Fruit fly (Drosophila melanogaster) whole organism, prepupa: ENCODE results near the gene Bub3.

Experiments used
- Blimp-1 ChIP-seq: fragments of 200-800 bp; sonication (Bioruptor generic); optimal IDR thresholded peaks from 3 replicates; lab custom pipeline; 2017; ENCODE audit warnings: missing biosample characterization, missing genetic modification characterization, mild to moderate bottlenecking, moderate library complexity, missing genetic modification reagents
- CG10631 ChIP-seq: fragments of 200-800 bp; sonication (Bioruptor generic); optimal IDR thresholded peaks from 2 replicates; lab custom pipeline; 2016; ENCODE audit warnings: missing biosample characterization, missing genetic modification characterization
- CG11902 ChIP-seq: fragments of 200-800 bp; sonication (Bioruptor generic); optimal IDR thresholded peaks from 3 replicates; lab custom pipeline; 2016; ENCODE audit warnings: missing biosample characterization, missing genetic modification characterization
- CG15336 ChIP-seq: fragments of 200-800 bp; sonication (Bioruptor generic); IDR thresholded peaks from 2 replicates; pipeline ENCODE4 v1.3.6; 2022; ENCODE audit warnings: missing biosample characterization, missing genetic modification characterization
- CG1621 ChIP-seq: fragments of 200-800 bp; sonication (Bioruptor generic); optimal IDR thresholded peaks from 3 replicates; lab custom pipeline; 2018; ENCODE audit warnings: missing biosample characterization, mild to moderate bottlenecking, missing genetic modification characterization
- CG16779 ChIP-seq: fragments of 200-800 bp; sonication (Bioruptor generic); optimal IDR thresholded peaks from 3 replicates; lab custom pipeline; 2017; ENCODE audit warnings: missing biosample characterization, mild to moderate bottlenecking, missing genetic modification characterization
- CG3032 ChIP-seq: fragments of 200-800 bp; optimal IDR thresholded peaks from 2 replicates; lab custom pipeline; 2019; ENCODE audit warnings: missing biosample characterization, mild to moderate bottlenecking, missing genetic modification characterization, moderate library complexity
- CG31627 ChIP-seq: fragments of 200-800 bp; sonication (Bioruptor generic); optimal IDR thresholded peaks from 3 replicates; lab custom pipeline; 2016; ENCODE audit warnings: missing biosample characterization, missing genetic modification characterization
- CG32006 ChIP-seq: fragments of 200-800 bp; sonication (Bioruptor generic); optimal IDR thresholded peaks from 3 replicates; lab custom pipeline; 2017; ENCODE audit warnings: missing biosample characterization, mild to moderate bottlenecking, missing genetic modification characterization
- CG4318 ChIP-seq: fragments of 200-800 bp; sonication (Bioruptor generic); optimal IDR thresholded peaks from 3 replicates; lab custom pipeline; 2017; ENCODE audit warnings: missing biosample characterization, mild to moderate bottlenecking, missing genetic modification characterization
- CG6163 ChIP-seq: fragments of 200-800 bp; sonication (Bioruptor generic); IDR thresholded peaks from 3 replicates; pipeline ENCODE4 v1.3.6; 2022; ENCODE audit warnings: missing biosample characterization, missing genetic modification characterization
- CG6792 ChIP-seq: fragments of 200-800 bp; sonication (Bioruptor generic); optimal IDR thresholded peaks from 3 replicates; lab custom pipeline; 2016; ENCODE audit warnings: missing biosample characterization, missing genetic modification characterization
- CG6808 ChIP-seq: fragments of 200-800 bp; sonication (Bioruptor generic); optimal IDR thresholded peaks from 3 replicates; lab custom pipeline; 2017; ENCODE audit warnings: missing biosample characterization, missing genetic modification characterization, mild to moderate bottlenecking, moderate library complexity, missing genetic modification reagents
- CG7368 ChIP-seq: fragments of 200-800 bp; sonication (Bioruptor generic); optimal IDR thresholded peaks from 3 replicates; lab custom pipeline; 2016; ENCODE audit warnings: missing biosample characterization, missing genetic modification characterization
- CG8119 ChIP-seq: fragments of 200-800 bp; sonication (Bioruptor generic); IDR thresholded peaks from 3 replicates; pipeline ENCODE4 v1.3.6; 2022; ENCODE audit warnings: missing biosample characterization, missing genetic modification characterization
- CG8632 ChIP-seq: fragments of 200-800 bp; sonication (Bioruptor generic); optimal IDR thresholded peaks from 3 replicates; lab custom pipeline; 2016; ENCODE audit warnings: missing biosample characterization, missing genetic modification characterization
- CG9139 ChIP-seq: fragments of 200-800 bp; sonication (Bioruptor generic); optimal IDR thresholded peaks from 3 replicates; lab custom pipeline; 2017; ENCODE audit warnings: missing biosample characterization, mild to moderate bottlenecking, missing genetic modification characterization
- Eip75B ChIP-seq: fragments of 200-800 bp; sonication (Bioruptor generic); optimal IDR thresholded peaks from 3 replicates; lab custom pipeline; 2016; ENCODE audit warnings: missing biosample characterization, missing genetic modification characterization
- Eip78C ChIP-seq: fragments of 200-800 bp; sonication (Bioruptor generic); peaks from one replicate; lab custom pipeline; 2016; ENCODE audit warnings: missing biosample characterization, missing genetic modification characterization
- Hr38 ChIP-seq: sonication (Bioruptor generic); optimal IDR thresholded peaks from 2 replicates; lab custom pipeline; 2016; ENCODE audit warnings: missing biosample characterization, missing genetic modification characterization
- Hr39 ChIP-seq: fragments of 200-800 bp; sonication (Bioruptor generic); optimal IDR thresholded peaks from 2 replicates; lab custom pipeline; 2016; ENCODE audit warnings: missing biosample characterization, missing genetic modification characterization
- Hr4 ChIP-seq: fragments of 200-800 bp; sonication (Bioruptor generic); optimal IDR thresholded peaks from 3 replicates; lab custom pipeline; 2016; ENCODE audit warnings: missing biosample characterization, missing genetic modification characterization
- OdsH ChIP-seq: fragments of 200-800 bp; sonication (Bioruptor generic); optimal IDR thresholded peaks from 3 replicates; lab custom pipeline; 2016; ENCODE audit warnings: missing biosample characterization, missing genetic modification characterization
- Smox ChIP-seq: fragments of 200-800 bp; sonication (Bioruptor generic); optimal IDR thresholded peaks from 3 replicates; lab custom pipeline; 2016; ENCODE audit warnings: missing biosample characterization, missing genetic modification characterization
- Sox102F ChIP-seq: fragments of 200-800 bp; sonication (Bioruptor generic); optimal IDR thresholded peaks from 2 replicates; lab custom pipeline; 2016; ENCODE audit warnings: missing biosample characterization, mild to moderate bottlenecking, missing genetic modification characterization
- Sox14 ChIP-seq: fragments of 200-800 bp; sonication (Bioruptor generic); optimal IDR thresholded peaks from 3 replicates; lab custom pipeline; 2016; ENCODE audit warnings: missing biosample characterization, missing genetic modification characterization
- Sox15 ChIP-seq: fragments of 200-800 bp; sonication (Bioruptor generic); optimal IDR thresholded peaks from 3 replicates; lab custom pipeline; 2016; ENCODE audit warnings: missing biosample characterization, missing genetic modification characterization
- acj6 ChIP-seq: fragments of 200-800 bp; sonication (Bioruptor generic); optimal IDR thresholded peaks from 3 replicates; lab custom pipeline; 2016; ENCODE audit warnings: missing biosample characterization, missing genetic modification characterization
- dsx ChIP-seq: fragments of 200-800 bp; optimal IDR thresholded peaks from 3 replicates; lab custom pipeline; 2019; ENCODE audit warnings: missing biosample characterization, mild to moderate bottlenecking, missing genetic modification characterization, moderate library complexity; ENCODE audit not compliant: poor library complexity, severe bottlenecking
- eg ChIP-seq: fragments of 200-800 bp; sonication (Bioruptor generic); IDR thresholded peaks from 3 replicates; pipeline ENCODE4 v1.3.6; 2022; ENCODE audit warnings: missing biosample characterization, missing genetic modification characterization
- esn ChIP-seq: fragments of 200-800 bp; sonication (Bioruptor generic); optimal IDR thresholded peaks from 2 replicates; lab custom pipeline; 2016; ENCODE audit warnings: missing biosample characterization, mild to moderate bottlenecking, missing genetic modification characterization, moderate library complexity
- fd85E ChIP-seq: fragments of 200-800 bp; sonication (Bioruptor generic); optimal IDR thresholded peaks from 3 replicates; lab custom pipeline; 2016; ENCODE audit warnings: missing biosample characterization, missing genetic modification characterization
- fkh ChIP-seq: fragments of 200-800 bp; sonication (Bioruptor generic); optimal IDR thresholded peaks from 3 replicates; lab custom pipeline; 2017; ENCODE audit warnings: missing biosample characterization, mild to moderate bottlenecking, missing genetic modification characterization, moderate library complexity
- lz ChIP-seq: fragments of 200-800 bp; sonication (Bioruptor generic); optimal IDR thresholded peaks from 3 replicates; lab custom pipeline; 2016; ENCODE audit warnings: missing biosample characterization, missing genetic modification characterization
- net ChIP-seq: fragments of 200-800 bp; sonication (Bioruptor generic); optimal IDR thresholded peaks from 3 replicates; lab custom pipeline; 2016; ENCODE audit warnings: missing biosample characterization, missing genetic modification characterization
- pdm3 ChIP-seq: fragments of 200-800 bp; sonication (Bioruptor generic); optimal IDR thresholded peaks from 3 replicates; lab custom pipeline; 2016; ENCODE audit warnings: missing biosample characterization, missing genetic modification characterization
- spab ChIP-seq: fragments of 200-800 bp; sonication (Bioruptor generic); optimal IDR thresholded peaks from 2 replicates; lab custom pipeline; 2017; ENCODE audit warnings: missing biosample characterization, mild to moderate bottlenecking, missing genetic modification characterization, missing genetic modification reagents
- svp ChIP-seq: fragments of 200-800 bp; sonication (Bioruptor generic); peaks from one replicate; lab custom pipeline; 2016; ENCODE audit warnings: missing biosample characterization, missing genetic modification characterization
- topi ChIP-seq: fragments of 200-800 bp; sonication (Bioruptor generic); optimal IDR thresholded peaks from 3 replicates; lab custom pipeline; 2016; ENCODE audit warnings: missing biosample characterization, missing genetic modification characterization
- vri ChIP-seq: fragments of 200-800 bp; sonication (Bioruptor generic); optimal IDR thresholded peaks from 3 replicates; lab custom pipeline; 2016; ENCODE audit warnings: missing biosample characterization, mild to moderate bottlenecking, missing genetic modification characterization

Gene Bub3

DNA sequence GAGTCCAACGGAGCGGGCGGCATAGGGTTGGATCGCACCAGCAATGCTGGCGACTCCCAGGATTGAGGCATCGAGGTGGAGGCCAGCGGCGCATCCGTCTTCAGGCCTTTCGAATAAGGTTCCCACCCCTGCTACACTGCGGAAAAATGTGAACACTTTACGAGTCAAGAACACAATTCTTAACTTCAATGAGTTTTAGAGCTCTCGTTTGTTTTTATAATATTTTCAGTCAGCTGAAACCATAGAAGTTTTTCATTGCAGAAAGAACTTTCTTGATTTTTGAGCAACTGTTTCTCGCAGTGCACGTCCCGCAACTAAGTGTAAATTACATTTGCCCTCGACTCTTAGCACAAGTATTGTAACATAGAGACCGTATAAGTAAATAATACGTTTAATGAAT, 21.1 kb upstream of the Bub3 start:
- TF ChIP-seq vri (GFP tag; lab: Kevin White, UChicago) (no peak), Hr39 (peak; percentile 8), CG6163 (no peak)
- TF ChIP-seq, all 60 proteins: peak for 1

DNA sequence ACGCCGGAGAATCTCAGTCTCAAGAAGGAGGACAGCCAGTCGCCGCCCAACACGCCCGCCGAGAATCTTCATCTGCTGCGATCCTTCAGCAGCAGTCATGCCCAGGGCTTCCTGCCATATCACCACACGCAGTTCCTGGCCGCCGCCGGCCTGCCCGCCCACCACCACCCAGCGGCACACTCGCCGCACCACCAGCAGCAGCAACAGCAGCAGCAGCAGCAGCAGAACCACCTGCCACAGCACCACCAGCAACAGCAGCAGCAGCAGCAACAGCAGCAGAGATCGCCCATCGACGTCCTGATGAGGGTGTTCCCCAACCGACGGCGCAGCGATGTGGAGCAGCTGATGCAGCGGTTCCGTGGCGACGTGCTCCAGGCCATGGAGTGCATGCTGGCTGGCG, 20.5 kb upstream of the Bub3 start:
- no peak for TF ChIP-seq Blimp-1
- TF ChIP-seq OdsH (GFP tag; lab: Kevin White, UChicago): no peak
- no peak for TF ChIP-seq CG15336 (GFP tag; lab: Robert Waterston, UW)
- no peak for TF ChIP-seq CG1621 (tag; lab: Kevin White, UChicago)
- no peak for TF ChIP-seq CG8119 (GFP tag; lab: Robert Waterston, UW)
- no peak for TF ChIP-seq svp (GFP tag; lab: Kevin White, UChicago)
- no peak for TF ChIP-seq fd85E
- no peak for TF ChIP-seq CG9139 (GFP tag; lab: Kevin White, UChicago)
- TF ChIP-seq topi (GFP tag; lab: Kevin White, UChicago): no peak
- TF ChIP-seq CG10631 (GFP tag; lab: Kevin White, UChicago): no peak
- TF ChIP-seq spab (GFP tag; lab: Kevin White, UChicago): no peak
- TF ChIP-seq acj6 (GFP tag; lab: Kevin White, UChicago): no peak
- TF ChIP-seq CG6163: no peak
- no peak for TF ChIP-seq Hr38 (GFP tag; lab: Kevin White, UChicago)

DNA sequence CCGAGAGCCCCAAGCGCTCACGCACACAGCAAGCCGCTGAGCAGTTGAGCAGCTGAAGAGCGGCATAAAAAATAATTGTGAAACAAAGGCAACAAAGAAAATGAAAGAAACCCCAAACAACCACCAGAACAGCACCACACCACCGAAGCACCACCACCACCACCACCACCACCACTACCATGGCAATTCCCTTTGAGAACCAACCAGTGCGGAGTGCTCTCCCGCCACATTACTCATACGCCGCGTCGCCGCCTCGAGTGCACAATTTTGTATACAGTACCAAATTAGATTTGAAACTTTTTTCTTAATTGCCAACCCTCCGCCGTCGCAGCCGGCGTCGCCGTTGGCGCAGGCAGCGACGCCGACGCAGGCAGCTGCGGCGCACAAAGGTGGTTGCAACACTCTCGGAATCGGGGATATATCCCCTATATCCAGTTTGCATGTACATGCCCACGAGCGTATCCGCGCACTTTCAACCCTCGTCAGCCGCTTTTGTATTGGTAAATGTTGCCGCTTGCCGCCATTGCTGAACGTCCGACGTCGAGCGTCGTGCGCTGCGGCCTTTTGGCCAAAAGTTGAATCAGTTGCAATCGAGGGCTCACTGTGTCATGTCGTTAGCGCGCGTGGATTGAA, 16.9 kb upstream of the Bub3 start, which contains the start of gene dmrt99B:
dmrt99B (plus strand) TSS at position 583 of the 633 bp plus-strand sequence.
- TF ChIP-seq eg (GFP tag; lab: Robert Waterston, UW): 0 out of 3 replicates have a peak, but pooled peaks have one; percentile 20
- peak; percentile 43 for TF ChIP-seq dsx (GFP tag; lab: Kevin White, UChicago)
- TF ChIP-seq CG6808 (GFP tag; lab: Kevin White, UChicago): no peak
- peak; percentile 29 for TF ChIP-seq Sox14 (GFP tag; lab: Kevin White, UChicago)

DNA sequence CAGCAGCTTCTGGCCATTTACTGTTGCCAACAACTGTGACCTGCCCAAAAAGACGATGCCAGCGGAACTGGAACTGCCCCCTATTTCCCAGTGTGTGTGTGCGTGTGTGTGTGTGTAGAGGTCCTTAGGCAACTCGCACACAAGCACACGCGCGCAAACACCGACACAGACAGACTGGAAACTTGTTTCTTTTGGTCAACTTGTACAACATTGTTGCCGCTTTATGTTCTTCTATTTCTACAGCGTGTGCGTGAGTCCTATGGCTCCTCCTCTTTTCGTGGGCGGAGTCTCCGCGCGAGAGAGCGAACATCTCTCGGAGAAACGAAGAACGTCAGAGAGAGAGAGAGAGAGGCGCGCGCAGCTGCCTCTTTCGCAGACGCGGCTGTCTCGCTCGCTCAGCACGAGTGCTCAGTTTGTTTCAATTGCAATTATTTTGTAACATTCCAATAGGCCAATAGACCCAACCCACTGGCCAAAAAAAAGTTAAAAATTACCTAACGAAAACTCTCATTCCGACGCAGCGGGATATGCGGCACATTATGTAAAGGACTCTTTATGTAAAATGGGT, 15.8 kb upstream of the Bub3 start:
- TF ChIP-seq eg (GFP tag; lab: Robert Waterston, UW): 0 out of 3 replicates have a peak, but pooled peaks have one; percentile 19
- no peak for TF ChIP-seq CG4318 (GFP tag; lab: Kevin White, UChicago)
- 0 out of 3 replicates have a peak, but pooled peaks have one; percentile 5 for TF ChIP-seq CG6163
- TF ChIP-seq dsx (GFP tag; lab: Kevin White, UChicago): peak; percentile 100

DNA sequence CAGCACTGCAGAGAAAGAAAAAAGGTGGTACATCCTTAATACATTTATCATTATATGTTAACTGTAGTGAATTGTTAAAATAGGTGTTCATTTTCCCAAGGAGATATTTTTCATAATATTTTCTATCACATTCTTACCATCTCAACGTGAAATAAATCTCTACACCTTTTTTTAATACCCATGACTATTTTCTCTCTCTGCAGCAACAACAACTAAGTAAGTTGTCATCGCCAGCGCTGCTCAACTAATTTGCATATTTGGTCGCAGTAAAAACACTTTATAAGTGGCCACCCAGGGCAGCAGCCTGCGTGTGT, 15.3 kb upstream of the Bub3 start:
- TF ChIP-seq CG11902 (GFP tag; lab: Kevin White, UChicago) (peak; percentile 32), pdm3 (GFP tag; lab: Kevin White, UChicago) (peak; percentile 61), spab (GFP tag; lab: Kevin White, UChicago) (peak; percentile 37), fd85E (no peak), net (GFP tag; lab: Kevin White, UChicago) (peak; percentile 42), CG8632 (peak; percentile 31), Sox15 (GFP tag; lab: Kevin White, UChicago) (peak; percentile 16), Hr39 (peak; percentile 31), Smox (GFP tag; lab: Kevin White, UChicago) (peak; percentile 15), CG6792 (GFP tag; lab: Kevin White, UChicago) (no peak), CG16779 (no peak), Sox102F (no peak), lz (GFP tag; lab: Kevin White, UChicago) (peak; percentile 31), Eip78C (GFP tag; lab: Kevin White, UChicago) (peak; percentile 90), vri (GFP tag; lab: Kevin White, UChicago) (no peak), CG32006 (GFP tag; lab: Kevin White, UChicago) (peak; percentile 63), fkh (GFP tag; lab: Kevin White, UChicago) (no peak), CG1621 (tag; lab: Kevin White, UChicago) (peak; percentile 52), CG3032 (tag; lab: Kevin White, UChicago) (peak; percentile 61), CG6808 (GFP tag; lab: Kevin White, UChicago) (peak; percentile 6), CG7368 (GFP tag; lab: Kevin White, UChicago) (no peak), eg (GFP tag; lab: Robert Waterston, UW) (peak; percentile 44; the same call in 1 of the 3 replicates), Hr4 (GFP tag; lab: Kevin White, UChicago) (peak; percentile 58), esn (GFP tag; lab: Kevin White, UChicago) (peak; percentile 48), Eip75B (GFP tag; lab: Kevin White, UChicago) (peak; percentile 45), CG4318 (GFP tag; lab: Kevin White, UChicago) (peak; percentile 24), Sox14 (GFP tag; lab: Kevin White, UChicago) (peak; percentile 49), topi (GFP tag; lab: Kevin White, UChicago) (peak; percentile 44), CG31627 (GFP tag; lab: Kevin White, UChicago) (peak; percentile 36), dsx (GFP tag; lab: Kevin White, UChicago) (no peak)
